Fruit fly (Drosophila melanogaster) whole organism, prepupa: ENCODE data around the gene CG43675.
A peak's percentile ranks its signal among the peaks of the same experiment; 100 is the strongest.

ENCODE experiments used
- Blimp-1 ChIP-seq: fragments of 200-800 bp; sonication (Bioruptor generic); optimal IDR thresholded peaks from 3 replicates; lab custom pipeline; 2017; ENCODE audit warnings: missing biosample characterization, missing genetic modification characterization, mild to moderate bottlenecking, moderate library complexity, missing genetic modification reagents
- CG10669 ChIP-seq: fragments of 200-800 bp; sonication (Bioruptor generic); optimal IDR thresholded peaks from 3 replicates; lab custom pipeline; 2018; ENCODE audit warnings: missing biosample characterization, mild to moderate bottlenecking, missing genetic modification characterization, moderate library complexity
- CG11762 ChIP-seq: fragments of 200-800 bp; sonication (Bioruptor generic); optimal IDR thresholded peaks from 3 replicates; lab custom pipeline; 2016; ENCODE audit warnings: missing biosample characterization, missing genetic modification characterization; ENCODE audit not compliant: insufficient read depth
- CG15336 ChIP-seq: fragments of 200-800 bp; sonication (Bioruptor generic); IDR thresholded peaks from 2 replicates; pipeline ENCODE4 v1.3.6; 2022; ENCODE audit warnings: missing biosample characterization, missing genetic modification characterization
- CG1621 ChIP-seq: fragments of 200-800 bp; sonication (Bioruptor generic); optimal IDR thresholded peaks from 3 replicates; lab custom pipeline; 2018; ENCODE audit warnings: missing biosample characterization, mild to moderate bottlenecking, missing genetic modification characterization
- CG16779 ChIP-seq: fragments of 200-800 bp; sonication (Bioruptor generic); optimal IDR thresholded peaks from 3 replicates; lab custom pipeline; 2017; ENCODE audit warnings: missing biosample characterization, mild to moderate bottlenecking, missing genetic modification characterization
- CG3032 ChIP-seq: fragments of 200-800 bp; optimal IDR thresholded peaks from 2 replicates; lab custom pipeline; 2019; ENCODE audit warnings: missing biosample characterization, mild to moderate bottlenecking, missing genetic modification characterization, moderate library complexity
- CG32006 ChIP-seq: fragments of 200-800 bp; sonication (Bioruptor generic); optimal IDR thresholded peaks from 3 replicates; lab custom pipeline; 2017; ENCODE audit warnings: missing biosample characterization, mild to moderate bottlenecking, missing genetic modification characterization
- CG34406 ChIP-seq: fragments of 200-800 bp; sonication (Bioruptor generic); optimal IDR thresholded peaks from 3 replicates; lab custom pipeline; 2016; ENCODE audit warnings: missing biosample characterization, missing genetic modification characterization
- CG3919 ChIP-seq: fragments of 200-800 bp; sonication (Bioruptor generic); optimal IDR thresholded peaks from 3 replicates; lab custom pipeline; 2016; ENCODE audit warnings: missing biosample characterization, missing genetic modification characterization
- CG4318 ChIP-seq: fragments of 200-800 bp; sonication (Bioruptor generic); optimal IDR thresholded peaks from 3 replicates; lab custom pipeline; 2017; ENCODE audit warnings: missing biosample characterization, mild to moderate bottlenecking, missing genetic modification characterization
- CG6163 ChIP-seq: fragments of 200-800 bp; sonication (Bioruptor generic); IDR thresholded peaks from 3 replicates; pipeline ENCODE4 v1.3.6; 2022; ENCODE audit warnings: missing biosample characterization, missing genetic modification characterization
- CG6276 ChIP-seq: fragments of 200-800 bp; sonication (Bioruptor generic); optimal IDR thresholded peaks from 2 replicates; lab custom pipeline; 2017; ENCODE audit warnings: missing biosample characterization, mild to moderate bottlenecking, missing genetic modification characterization
- CG6808 ChIP-seq: fragments of 200-800 bp; sonication (Bioruptor generic); optimal IDR thresholded peaks from 3 replicates; lab custom pipeline; 2017; ENCODE audit warnings: missing biosample characterization, missing genetic modification characterization, mild to moderate bottlenecking, moderate library complexity, missing genetic modification reagents
- CG6854 ChIP-seq: fragments of 200-800 bp; sonication (Bioruptor generic); optimal IDR thresholded peaks from 2 replicates; lab custom pipeline; 2017; ENCODE audit warnings: missing biosample characterization, mild to moderate bottlenecking, missing genetic modification characterization
- CG8119 ChIP-seq: fragments of 200-800 bp; sonication (Bioruptor generic); IDR thresholded peaks from 3 replicates; pipeline ENCODE4 v1.3.6; 2022; ENCODE audit warnings: missing biosample characterization, missing genetic modification characterization
- CG8319 ChIP-seq: fragments of 200-800 bp; sonication (Bioruptor generic); optimal IDR thresholded peaks from 3 replicates; lab custom pipeline; 2016; ENCODE audit warnings: missing biosample characterization, missing genetic modification characterization
- CG8632 ChIP-seq: fragments of 200-800 bp; sonication (Bioruptor generic); optimal IDR thresholded peaks from 3 replicates; lab custom pipeline; 2016; ENCODE audit warnings: missing biosample characterization, missing genetic modification characterization
- CG9139 ChIP-seq: fragments of 200-800 bp; sonication (Bioruptor generic); optimal IDR thresholded peaks from 3 replicates; lab custom pipeline; 2017; ENCODE audit warnings: missing biosample characterization, mild to moderate bottlenecking, missing genetic modification characterization
- Eip75B ChIP-seq: fragments of 200-800 bp; sonication (Bioruptor generic); optimal IDR thresholded peaks from 3 replicates; lab custom pipeline; 2016; ENCODE audit warnings: missing biosample characterization, missing genetic modification characterization
- Eip78C ChIP-seq: fragments of 200-800 bp; sonication (Bioruptor generic); peaks from one replicate; lab custom pipeline; 2016; ENCODE audit warnings: missing biosample characterization, missing genetic modification characterization
- Ets96B ChIP-seq: fragments of 200-800 bp; optimal IDR thresholded peaks from 2 replicates; lab custom pipeline; 2019; ENCODE audit warnings: missing biosample characterization, mild to moderate bottlenecking, missing genetic modification characterization, moderate library complexity
- Gug ChIP-seq: fragments of 200-800 bp; sonication (Bioruptor generic); IDR thresholded peaks from 2 replicates; pipeline ENCODE4 v1.3.6; 2022; ENCODE audit warnings: missing biosample characterization, missing genetic modification characterization
- Hr38 ChIP-seq: sonication (Bioruptor generic); optimal IDR thresholded peaks from 2 replicates; lab custom pipeline; 2016; ENCODE audit warnings: missing biosample characterization, missing genetic modification characterization
- Hr4 ChIP-seq: fragments of 200-800 bp; sonication (Bioruptor generic); optimal IDR thresholded peaks from 3 replicates; lab custom pipeline; 2016; ENCODE audit warnings: missing biosample characterization, missing genetic modification characterization
- Met ChIP-seq: fragments of 200-800 bp; sonication (Bioruptor generic); optimal IDR thresholded peaks from 3 replicates; lab custom pipeline; 2016; ENCODE audit warnings: missing biosample characterization, missing genetic modification characterization
- OdsH ChIP-seq: fragments of 200-800 bp; sonication (Bioruptor generic); optimal IDR thresholded peaks from 3 replicates; lab custom pipeline; 2016; ENCODE audit warnings: missing biosample characterization, missing genetic modification characterization
- Smox ChIP-seq: fragments of 200-800 bp; sonication (Bioruptor generic); optimal IDR thresholded peaks from 3 replicates; lab custom pipeline; 2016; ENCODE audit warnings: missing biosample characterization, missing genetic modification characterization
- Sox102F ChIP-seq: fragments of 200-800 bp; sonication (Bioruptor generic); optimal IDR thresholded peaks from 2 replicates; lab custom pipeline; 2016; ENCODE audit warnings: missing biosample characterization, mild to moderate bottlenecking, missing genetic modification characterization
- Sox14 ChIP-seq: fragments of 200-800 bp; sonication (Bioruptor generic); optimal IDR thresholded peaks from 3 replicates; lab custom pipeline; 2016; ENCODE audit warnings: missing biosample characterization, missing genetic modification characterization
- Sox15 ChIP-seq: fragments of 200-800 bp; sonication (Bioruptor generic); optimal IDR thresholded peaks from 3 replicates; lab custom pipeline; 2016; ENCODE audit warnings: missing biosample characterization, missing genetic modification characterization
- achi ChIP-seq: fragments of 200-800 bp; sonication (Bioruptor generic); optimal IDR thresholded peaks from 3 replicates; lab custom pipeline; 2016; ENCODE audit warnings: missing biosample characterization, missing genetic modification characterization
- acj6 ChIP-seq: fragments of 200-800 bp; sonication (Bioruptor generic); optimal IDR thresholded peaks from 3 replicates; lab custom pipeline; 2016; ENCODE audit warnings: missing biosample characterization, missing genetic modification characterization
- dac ChIP-seq: fragments of 200-800 bp; sonication (Bioruptor generic); optimal IDR thresholded peaks from 2 replicates; lab custom pipeline; 2017; ENCODE audit warnings: missing biosample characterization, mild to moderate bottlenecking, missing genetic modification characterization
- dsx ChIP-seq: fragments of 200-800 bp; optimal IDR thresholded peaks from 3 replicates; lab custom pipeline; 2019; ENCODE audit warnings: missing biosample characterization, mild to moderate bottlenecking, missing genetic modification characterization, moderate library complexity; ENCODE audit not compliant: poor library complexity, severe bottlenecking
- fd85E ChIP-seq: fragments of 200-800 bp; sonication (Bioruptor generic); optimal IDR thresholded peaks from 3 replicates; lab custom pipeline; 2016; ENCODE audit warnings: missing biosample characterization, missing genetic modification characterization
- fkh ChIP-seq: fragments of 200-800 bp; sonication (Bioruptor generic); optimal IDR thresholded peaks from 3 replicates; lab custom pipeline; 2017; ENCODE audit warnings: missing biosample characterization, mild to moderate bottlenecking, missing genetic modification characterization, moderate library complexity
- lz ChIP-seq: fragments of 200-800 bp; sonication (Bioruptor generic); optimal IDR thresholded peaks from 3 replicates; lab custom pipeline; 2016; ENCODE audit warnings: missing biosample characterization, missing genetic modification characterization
- net ChIP-seq: fragments of 200-800 bp; sonication (Bioruptor generic); optimal IDR thresholded peaks from 3 replicates; lab custom pipeline; 2016; ENCODE audit warnings: missing biosample characterization, missing genetic modification characterization
- pdm3 ChIP-seq: fragments of 200-800 bp; sonication (Bioruptor generic); optimal IDR thresholded peaks from 3 replicates; lab custom pipeline; 2016; ENCODE audit warnings: missing biosample characterization, missing genetic modification characterization
- salr ChIP-seq, 2 experiments: fragments of 200-800 bp; sonication (Bioruptor generic); optimal IDR thresholded peaks; 3 replicates each; lab custom pipeline; 2016 to 2018; ENCODE audit warnings: missing biosample characterization in 2 of 2, missing genetic modification characterization in 2 of 2, mild to moderate bottlenecking in 1 of 2
- spab ChIP-seq: fragments of 200-800 bp; sonication (Bioruptor generic); optimal IDR thresholded peaks from 2 replicates; lab custom pipeline; 2017; ENCODE audit warnings: missing biosample characterization, mild to moderate bottlenecking, missing genetic modification characterization, missing genetic modification reagents
- ss ChIP-seq, 2 experiments: fragments of 200-800 bp; sonication (Bioruptor generic); optimal IDR thresholded peaks; 2 replicates in 1 of 2; 3 replicates in 1 of 2; lab custom pipeline; 2017 to 2018; ENCODE audit warnings: mild to moderate bottlenecking in 2 of 2, missing biosample characterization in 2 of 2, missing genetic modification characterization in 2 of 2, moderate library complexity in 1 of 2
- svp ChIP-seq: fragments of 200-800 bp; sonication (Bioruptor generic); peaks from one replicate; lab custom pipeline; 2016; ENCODE audit warnings: missing biosample characterization, missing genetic modification characterization
- vri ChIP-seq: fragments of 200-800 bp; sonication (Bioruptor generic); optimal IDR thresholded peaks from 3 replicates; lab custom pipeline; 2016; ENCODE audit warnings: missing biosample characterization, mild to moderate bottlenecking, missing genetic modification characterization

Gene CG43675

dm6 chr3R:9378644-9379411 is 23.5 kb downstream of the CG43675 start (continued):
- TF ChIP-seq Gug (GFP tag; lab: Robert Waterston, UW) = peak; percentile 12; the same call in 1 of the 2 replicates
- no peak for TF ChIP-seq Hr38 (GFP tag; lab: Kevin White, UChicago)
- TF ChIP-seq acj6 (GFP tag; lab: Kevin White, UChicago) = peak; percentile 84
- peak; percentile 88 for TF ChIP-seq Smox (GFP tag; lab: Kevin White, UChicago)
- peak; percentile 77 for TF ChIP-seq Sox14 (GFP tag; lab: Kevin White, UChicago)
- TF ChIP-seq Eip78C (GFP tag; lab: Kevin White, UChicago) = peak; percentile 98
- peak; percentile 91 for TF ChIP-seq Met (GFP tag; lab: Kevin White, UChicago)
- TF ChIP-seq pdm3 (GFP tag; lab: Kevin White, UChicago) = peak; percentile 81
- TF ChIP-seq CG3032 (tag; lab: Kevin White, UChicago) = peak; percentile 92
- peak; percentile 92 for TF ChIP-seq lz (GFP tag; lab: Kevin White, UChicago)
- TF ChIP-seq Eip75B (GFP tag; lab: Kevin White, UChicago) = peak; percentile 89

dm6 chr3R:9380970-9381369 is 25.7 kb downstream of the CG43675 start:
- TF ChIP-seq CG11762 (no peak), fd85E (no peak), lz (GFP tag; lab: Kevin White, UChicago) (no peak), CG6163 (GFP tag; lab: Robert Waterston, UW) (peak; percentile 51; the same call in 2 of the 3 replicates), Sox102F (GFP tag; lab: Kevin White, UChicago) (no peak), spab (GFP tag; lab: Kevin White, UChicago) (peak; percentile 39), CG16779 (peak; percentile 2), Eip75B (GFP tag; lab: Kevin White, UChicago) (no peak), OdsH (GFP tag; lab: Kevin White, UChicago) (no peak), CG6808 (GFP tag; lab: Kevin White, UChicago) (peak; percentile 71), Blimp-1 (no peak), CG6276 (peak; percentile 38), ss (GFP tag; optimal IDR thresholded peaks at IDR 0.05; lab: Kevin White, UChicago) (peak; percentile 78 to 80), CG1621 (tag; lab: Kevin White, UChicago) (peak; percentile 20), CG8119 (GFP tag; lab: Robert Waterston, UW) (peak; percentile 52; the same call in 2 of the 3 replicates), CG3919 (GFP tag; lab: Kevin White, UChicago) (peak; percentile 11), CG8319 (GFP tag; lab: Kevin White, UChicago) (no peak), CG15336 (0 out of 2 replicates have a peak, but pooled peaks have one; percentile 13), CG9139 (GFP tag; lab: Kevin White, UChicago) (peak; percentile 75), CG6854 (GFP tag; lab: Kevin White, UChicago) (peak; percentile 29), dsx (GFP tag; lab: Kevin White, UChicago) (peak; percentile 37), Eip78C (GFP tag; lab: Kevin White, UChicago) (peak; percentile 75), Sox15 (no peak), CG10669 (GFP tag; lab: Kevin White, UChicago) (peak; percentile 12)

- TF ChIP-seq Hr4 = peak; percentile 51
- no peak for TF ChIP-seq salr (GFP tag; optimal IDR thresholded peaks at IDR 0.05; lab: Kevin White, UChicago)
- TF ChIP-seq CG15336 = peak; percentile 55
- TF ChIP-seq svp = no peak
- no peak for TF ChIP-seq fd85E
- no peak for TF ChIP-seq CG34406 (GFP tag; lab: Kevin White, UChicago)
- no peak for TF ChIP-seq Sox15
- TF ChIP-seq dac (GFP tag; lab: Kevin White, UChicago) = no peak
- TF ChIP-seq CG8632 (GFP tag; lab: Kevin White, UChicago) = no peak
- no peak for TF ChIP-seq Sox14 (GFP tag; lab: Kevin White, UChicago)
- TF ChIP-seq ss (GFP tag; optimal IDR thresholded peaks at IDR 0.05; lab: Kevin White, UChicago) = no peak
- peak; percentile 12 for TF ChIP-seq achi
- peak; percentile 9 for TF ChIP-seq acj6 (GFP tag; lab: Kevin White, UChicago)
- TF ChIP-seq CG32006 (GFP tag; lab: Kevin White, UChicago) = peak; percentile 50
- TF ChIP-seq CG8119 (GFP tag; lab: Robert Waterston, UW) = peak; percentile 59
- TF ChIP-seq net (GFP tag; lab: Kevin White, UChicago) = no peak
- peak; percentile 53; the same call in 2 of the 3 replicates for TF ChIP-seq CG6163 (GFP tag; lab: Robert Waterston, UW)
- no peak for TF ChIP-seq Ets96B (tag; lab: Kevin White, UChicago)
- TF ChIP-seq vri = no peak
- no peak for TF ChIP-seq CG8319 (GFP tag; lab: Kevin White, UChicago)
- TF ChIP-seq fkh (GFP tag; lab: Kevin White, UChicago) = no peak
- no peak for TF ChIP-seq Sox102F (GFP tag; lab: Kevin White, UChicago)
- no peak for TF ChIP-seq CG6808 (GFP tag; lab: Kevin White, UChicago)
- TF ChIP-seq CG4318 (GFP tag; lab: Kevin White, UChicago) = no peak
These were observed 30.7 kb downstream of the CG43675 start for dm6 chr3R:9385987-9386386.
